Worm (Caenorhabditis elegans) whole organism, L4 larva: ENCODE results near the gene sre-5.

Source experiments
- Y5F2A.4 ChIP-seq: fragments of 200-800 bp; sonication (Bioruptor generic); optimal IDR thresholded peaks from 2 replicates; lab custom pipeline; 2018; ENCODE audit warnings: mild to moderate bottlenecking, missing genetic modification characterization, missing compliant biosample characterization
- ZK337.2 ChIP-seq: fragments of 200-800 bp; sonication (Bioruptor generic); IDR thresholded peaks from 2 replicates; pipeline ENCODE4 v1.3.6; 2022; ENCODE audit warnings: missing genetic modification reagents, missing genetic modification characterization, missing compliant biosample characterization
- egl-27 ChIP-seq: sonication (generic microtip); optimal IDR thresholded peaks from 3 replicates; lab custom pipeline; 2017; ENCODE audit warnings: missing biosample characterization, missing genetic modification reagents, missing genetic modification characterization
- fkh-10 ChIP-seq: fragments of 150-350 bp; optimal IDR thresholded peaks from 2 replicates; lab custom pipeline; 2014; ENCODE audit warnings: missing biosample characterization, missing genetic modification reagents, missing genetic modification characterization
- lir-3 ChIP-seq: sonication (generic microtip); optimal IDR thresholded peaks from 2 replicates; lab custom pipeline; 2016; ENCODE audit warnings: mild to moderate bottlenecking, missing genetic modification characterization, missing compliant biosample characterization
- pha-4 ChIP-seq, 2 experiments: fragments of 150-350 bp in 1 of 2; fragments of 200-800 bp in 1 of 2; sonication (Bioruptor generic) in 1 of 2; IDR thresholded peaks in 1 of 2; optimal IDR thresholded peaks in 1 of 2; 2 replicates each; pipeline versions ENCODE4 v1.3.6 to Lab custom; 2014 to 2022; ENCODE audit warnings: missing genetic modification characterization in 2 of 2, missing genetic modification reagents in 2 of 2, missing biosample characterization in 1 of 2, missing compliant biosample characterization in 1 of 2
- unc-62 ChIP-seq, 3 experiments: fragments of 150-350 bp in 1 of 3; sonication (generic microtip); optimal IDR thresholded peaks in 2 of 3; peaks in 1 of 3; 1 replicate in 1 of 3; 2 replicates in 2 of 3; lab custom pipeline; 2014 to 2017; ENCODE audit warnings: missing biosample characterization in 3 of 3, missing genetic modification characterization in 3 of 3, missing genetic modification reagents in 3 of 3, missing genotype in 1 of 3

DNA sequence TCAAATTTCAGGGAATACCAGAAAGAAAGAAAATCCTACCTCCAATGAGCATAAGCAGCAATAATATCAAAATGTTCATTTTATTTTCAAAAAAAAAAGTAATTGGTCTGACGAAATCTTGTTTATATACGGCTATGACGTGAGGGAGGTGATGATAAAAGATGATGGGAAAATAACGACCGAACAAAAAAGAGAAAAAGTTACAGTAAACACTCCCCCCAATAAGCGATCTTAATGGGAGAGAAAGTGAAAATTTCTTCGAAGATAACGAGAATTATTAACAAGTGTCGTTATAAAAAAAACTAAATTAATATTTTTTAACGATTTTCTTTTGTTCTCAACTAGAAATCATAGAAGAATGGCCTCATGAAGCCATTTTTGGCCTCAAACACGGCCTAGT lies 35.0 kb downstream of the sre-5 start, which contains the start of gene Y37E11B.7:
- TF ChIP-seq Y5F2A.4 (GFP tag; lab: Kevin White, UChicago) (no peak), fkh-10 (GFP tag; lab: Kevin White, UChicago) (no peak), lir-3 (no peak), unc-62 (GFP tag; optimal IDR thresholded peaks at IDR 0.05 in 1 of 2; lab: Kevin White, UChicago) (no peak), unc-62 (tag; optimal IDR thresholded peaks at IDR 0.05; lab: Kevin White, UChicago) (no peak), egl-27 (no peak), ZK337.2 (no peak), pha-4 (GFP tag; IDR thresholded peaks at IDR 0.05; lab: Robert Waterston, UW) (no peak), pha-4 (tag; optimal IDR thresholded peaks at IDR 0.05; lab: Kevin White, UChicago) (no peak)
